Worm (Caenorhabditis elegans) whole organism, L1 larva: ENCODE results near the gene C07B5.4.

Source experiments
- dpl-1 ChIP-seq, 3 experiments: fragments of 150-350 bp in 2 of 3; sonication (generic microtip) in 1 of 3; optimal IDR thresholded peaks; 2 replicates each; lab custom pipeline; 2014 to 2017; ENCODE audit warnings: missing biosample characterization in 3 of 3, missing genetic modification characterization in 3 of 3, missing genetic modification reagents in 3 of 3
- egl-27 ChIP-seq, 2 experiments: fragments of 150-350 bp in 1 of 2; sonication (generic microtip); optimal IDR thresholded peaks; 3 replicates each; lab custom pipeline; 2017 to 2018; ENCODE audit warnings: missing biosample characterization in 2 of 2, missing genetic modification characterization in 2 of 2, missing genetic modification reagents in 2 of 2
- hlh-4 ChIP-seq: sonication (generic microtip); optimal IDR thresholded peaks from 2 replicates; lab custom pipeline; 2016; ENCODE audit warnings: mild to moderate bottlenecking, missing genetic modification characterization, missing compliant biosample characterization
- lir-3 ChIP-seq: sonication (generic microtip); optimal IDR thresholded peaks from 2 replicates; lab custom pipeline; 2016; ENCODE audit warnings: mild to moderate bottlenecking, missing genetic modification characterization, moderate library complexity, missing compliant biosample characterization; ENCODE audit not compliant: poor library complexity
- mab-9 ChIP-seq: fragments of 200-800 bp; sonication (Bioruptor generic); IDR thresholded peaks from 2 replicates; pipeline ENCODE4 v1.3.6; 2022; ENCODE audit warnings: missing genetic modification reagents, missing genetic modification characterization, missing compliant biosample characterization
- nhr-20 ChIP-seq: sonication (generic microtip); optimal IDR thresholded peaks from 2 replicates; lab custom pipeline; 2016; ENCODE audit warnings: mild to moderate bottlenecking, missing genetic modification characterization, missing compliant biosample characterization
- nhr-237 ChIP-seq: fragments of 150-350 bp; optimal IDR thresholded peaks from 2 replicates; lab custom pipeline; 2014; ENCODE audit warnings: missing biosample characterization, missing genetic modification characterization
- nhr-84 ChIP-seq: sonication (generic microtip); optimal IDR thresholded peaks from 2 replicates; lab custom pipeline; 2017; ENCODE audit warnings: missing biosample characterization, missing genetic modification characterization
- pqm-1 ChIP-seq: sonication (generic microtip); optimal IDR thresholded peaks from 3 replicates; lab custom pipeline; 2017; ENCODE audit warnings: missing biosample characterization, missing genetic modification characterization
- snpc-4 ChIP-seq: fragments of 150-350 bp; optimal IDR thresholded peaks from 2 replicates; lab custom pipeline; 2014; ENCODE audit warnings: missing biosample characterization, missing genetic modification characterization
- unc-86 ChIP-seq: sonication (generic microtip); optimal IDR thresholded peaks from 2 replicates; lab custom pipeline; 2016; ENCODE audit warnings: missing genetic modification characterization, missing compliant biosample characterization

- TF ChIP-seq nhr-20 (tag; lab: Kevin White, UChicago) (no peak), nhr-237 (tag; lab: Kevin White, UChicago) (no peak), egl-27 (tag; optimal IDR thresholded peaks at IDR 0.05; lab: Kevin White, UChicago) (no peak), pqm-1 (tag; lab: Kevin White, UChicago) (no peak), mab-9 (GFP tag; lab: Robert Waterston, UW) (no peak), nhr-84 (tag; lab: Kevin White, UChicago) (no peak), lir-3 (tag; lab: Kevin White, UChicago) (no peak), dpl-1 (GFP tag; optimal IDR thresholded peaks at IDR 0.05; lab: Kevin White, UChicago) (no peak), unc-86 (tag; lab: Kevin White, UChicago) (no peak), hlh-4 (tag; lab: Kevin White, UChicago) (no peak), snpc-4 (tag; lab: Kevin White, UChicago) (no peak)
Observed at ce11 chrX:9504911-9505397, 24.5 kb upstream of the C07B5.4 start.
